Fruit fly (Drosophila melanogaster) whole organism, embryonic: ENCODE data around the gene CG32369.

Experiments used
- B-H1 ChIP-seq: fragments of 200-800 bp; sonication (Bioruptor generic); IDR thresholded peaks from 3 replicates; pipeline ENCODE4 v1.3.6; 2022; ENCODE audit warnings: missing biosample characterization, missing genetic modification characterization
- CG10462 ChIP-seq: fragments of 200-800 bp; sonication (Bioruptor generic); optimal IDR thresholded peaks from 2 replicates; lab custom pipeline; 2016; ENCODE audit warnings: missing biosample characterization, missing genetic modification characterization
- CG10543 ChIP-seq: fragments of 200-800 bp; sonication (Bioruptor generic); optimal IDR thresholded peaks from 3 replicates; lab custom pipeline; 2017; ENCODE audit warnings: missing biosample characterization, mild to moderate bottlenecking, missing genetic modification characterization, moderate library complexity
- CG10654 ChIP-seq: fragments of 200-800 bp; sonication (Bioruptor generic); optimal IDR thresholded peaks from 2 replicates; lab custom pipeline; 2016; ENCODE audit warnings: missing biosample characterization, missing genetic modification characterization
- CG11247 ChIP-seq: fragments of 200-800 bp; sonication (Bioruptor generic); IDR thresholded peaks from 2 replicates; pipeline ENCODE4 v1.3.6; 2022; ENCODE audit warnings: missing biosample characterization, missing genetic modification characterization
- CG12104 ChIP-seq: fragments of 200-800 bp; sonication (Bioruptor generic); optimal IDR thresholded peaks from 3 replicates; lab custom pipeline; 2016; ENCODE audit warnings: missing biosample characterization, missing genetic modification characterization
- CG12659 ChIP-seq: fragments of 200-800 bp; sonication (Bioruptor generic); optimal IDR thresholded peaks from 3 replicates; lab custom pipeline; 2017; ENCODE audit warnings: mild to moderate bottlenecking, missing biosample characterization, missing genetic modification reagents, missing genetic modification characterization
- CG13424 ChIP-seq: fragments of 200-800 bp; sonication (Bioruptor generic); optimal IDR thresholded peaks from 2 replicates; lab custom pipeline; 2019; ENCODE audit warnings: missing biosample characterization, mild to moderate bottlenecking, missing genetic modification characterization, moderate library complexity
- CG13624 ChIP-seq: fragments of 200-800 bp; sonication (Bioruptor generic); optimal IDR thresholded peaks from 2 replicates; lab custom pipeline; 2016; ENCODE audit warnings: missing biosample characterization, missing genetic modification characterization
- CG15696 ChIP-seq: fragments of 200-800 bp; sonication (Bioruptor generic); optimal IDR thresholded peaks from 2 replicates; lab custom pipeline; 2019; ENCODE audit warnings: missing biosample characterization, mild to moderate bottlenecking, missing genetic modification characterization, moderate library complexity
- CG17802 ChIP-seq: fragments of 200-800 bp; sonication (Bioruptor generic); optimal IDR thresholded peaks from 2 replicates; lab custom pipeline; 2018; ENCODE audit warnings: missing biosample characterization, mild to moderate bottlenecking, missing genetic modification characterization, moderate library complexity
- CG17912 ChIP-seq: fragments of 200-800 bp; sonication (Bioruptor generic); optimal IDR thresholded peaks from 2 replicates; lab custom pipeline; 2018; ENCODE audit warnings: missing biosample characterization, mild to moderate bottlenecking, missing genetic modification characterization
- CG18262 ChIP-seq: fragments of 200-800 bp; optimal IDR thresholded peaks from 3 replicates; lab custom pipeline; 2019; ENCODE audit warnings: missing biosample characterization, mild to moderate bottlenecking, missing genetic modification characterization, moderate library complexity
- CG2202 ChIP-seq: fragments of 200-800 bp; sonication (Bioruptor generic); optimal IDR thresholded peaks from 2 replicates; lab custom pipeline; 2018; ENCODE audit warnings: missing biosample characterization, mild to moderate bottlenecking, missing genetic modification characterization
- CG2712 ChIP-seq: fragments of 200-800 bp; optimal IDR thresholded peaks from 3 replicates; lab custom pipeline; 2019; ENCODE audit warnings: missing biosample characterization, mild to moderate bottlenecking, missing genetic modification characterization, moderate library complexity
- CG31224 ChIP-seq: fragments of 200-800 bp; sonication (Bioruptor generic); IDR thresholded peaks from 2 replicates; pipeline ENCODE4 v1.3.6; 2022; ENCODE audit warnings: missing biosample characterization, missing genetic modification characterization
- CG3163 ChIP-seq: fragments of 200-800 bp; sonication (Bioruptor generic); optimal IDR thresholded peaks from 3 replicates; lab custom pipeline; 2016; ENCODE audit warnings: missing biosample characterization, missing genetic modification characterization
- CG33213 ChIP-seq: fragments of 200-800 bp; sonication (Bioruptor generic); optimal IDR thresholded peaks from 3 replicates; lab custom pipeline; 2016; ENCODE audit warnings: missing biosample characterization, missing genetic modification characterization
- CG6272 ChIP-seq: fragments of 200-800 bp; sonication (Bioruptor generic); IDR thresholded peaks from 2 replicates; pipeline ENCODE4 v1.3.6; 2022; ENCODE audit warnings: missing biosample characterization, missing genetic modification characterization
- CG8944 ChIP-seq: fragments of 200-800 bp; sonication (Bioruptor generic); optimal IDR thresholded peaks from 3 replicates; lab custom pipeline; 2016; ENCODE audit warnings: missing biosample characterization, missing genetic modification characterization
- CTCF ChIP-seq: fragments of 200-800 bp; sonication (Bioruptor generic); optimal IDR thresholded peaks from 2 replicates; lab custom pipeline; 2017; ENCODE audit warnings: missing biosample characterization, mild to moderate bottlenecking, missing genetic modification characterization, moderate library complexity
- D19A ChIP-seq: fragments of 200-800 bp; optimal IDR thresholded peaks from 3 replicates; lab custom pipeline; 2019; ENCODE audit warnings: missing biosample characterization, mild to moderate bottlenecking, missing genetic modification characterization, moderate library complexity
- Fer2 ChIP-seq: fragments of 200-800 bp; sonication (Bioruptor generic); optimal IDR thresholded peaks from 2 replicates; lab custom pipeline; 2018; ENCODE audit warnings: missing biosample characterization, mild to moderate bottlenecking, missing genetic modification characterization, moderate library complexity
- Mrtf ChIP-seq: fragments of 200-800 bp; sonication (Bioruptor generic); IDR thresholded peaks from 3 replicates; pipeline ENCODE4 v1.3.6; 2022; ENCODE audit warnings: missing biosample characterization, missing genetic modification characterization
- Nf-YA ChIP-seq: fragments of 200-800 bp; sonication (Bioruptor generic); IDR thresholded peaks from 2 replicates; pipeline ENCODE4 v1.3.6; 2022; ENCODE audit warnings: missing biosample characterization, missing genetic modification characterization
- NfI ChIP-seq: fragments of 200-800 bp; sonication (Bioruptor generic); optimal IDR thresholded peaks from 3 replicates; lab custom pipeline; 2018; ENCODE audit warnings: missing biosample characterization, mild to moderate bottlenecking, missing genetic modification characterization, moderate library complexity
- Oli ChIP-seq: fragments of 200-800 bp; sonication (Bioruptor generic); optimal IDR thresholded peaks from 2 replicates; lab custom pipeline; 2018; ENCODE audit warnings: missing biosample characterization, mild to moderate bottlenecking, missing genetic modification characterization, moderate library complexity
- Sox102F ChIP-seq: fragments of 200-800 bp; sonication (Bioruptor generic); optimal IDR thresholded peaks from 2 replicates; lab custom pipeline; 2018; ENCODE audit warnings: missing biosample characterization, mild to moderate bottlenecking, missing genetic modification characterization, moderate library complexity
- az2 ChIP-seq: fragments of 200-800 bp; sonication (Bioruptor generic); optimal IDR thresholded peaks from 3 replicates; lab custom pipeline; 2016; ENCODE audit warnings: missing biosample characterization, missing genetic modification characterization
- cad ChIP-seq: fragments of >200 bp; optimal IDR thresholded peaks from 2 replicates; lab custom pipeline; 2017; ENCODE audit warnings: missing biosample characterization, missing genetic modification characterization
- cas ChIP-seq: fragments of 200-800 bp; sonication (Bioruptor generic); IDR thresholded peaks from 2 replicates; pipeline ENCODE4 v1.3.6; 2022; ENCODE audit warnings: missing biosample characterization, missing genetic modification characterization
- crc ChIP-seq: fragments of 200-800 bp; sonication (Bioruptor generic); optimal IDR thresholded peaks from 2 replicates; lab custom pipeline; 2016; ENCODE audit warnings: missing biosample characterization, missing genetic modification characterization
- crol ChIP-seq: fragments of 200-800 bp; sonication (Bioruptor generic); IDR thresholded peaks from 2 replicates; pipeline ENCODE4 v1.3.6; 2022; ENCODE audit warnings: missing biosample characterization, missing genetic modification characterization
- dan ChIP-seq: fragments of 200-800 bp; sonication (Bioruptor generic); IDR thresholded peaks from 2 replicates; pipeline ENCODE4 v1.3.6; 2022; ENCODE audit warnings: missing biosample characterization, missing genetic modification characterization
- danr ChIP-seq: fragments of 200-800 bp; sonication (Bioruptor generic); IDR thresholded peaks from 2 replicates; pipeline ENCODE4 v1.3.6; 2022; ENCODE audit warnings: missing biosample characterization, missing genetic modification characterization
- dmrt99B ChIP-seq: fragments of 200-800 bp; sonication (Bioruptor generic); optimal IDR thresholded peaks from 2 replicates; lab custom pipeline; 2018; ENCODE audit warnings: missing biosample characterization, mild to moderate bottlenecking, missing genetic modification characterization, moderate library complexity
- emc ChIP-seq: fragments of 200-800 bp; sonication (Bioruptor generic); optimal IDR thresholded peaks from 2 replicates; lab custom pipeline; 2016; ENCODE audit warnings: missing biosample characterization, missing genetic modification characterization
- exex ChIP-seq: fragments of 200-800 bp; sonication (Bioruptor generic); optimal IDR thresholded peaks from 4 replicates; lab custom pipeline; 2018; ENCODE audit warnings: missing biosample characterization, mild to moderate bottlenecking, missing genetic modification characterization, moderate library complexity
- fd64A ChIP-seq: fragments of 200-800 bp; sonication (Bioruptor generic); optimal IDR thresholded peaks from 3 replicates; lab custom pipeline; 2018; ENCODE audit warnings: missing biosample characterization, mild to moderate bottlenecking, missing genetic modification characterization
- ftz-f1 ChIP-seq: fragments of 200-800 bp; sonication (Bioruptor generic); optimal IDR thresholded peaks from 2 replicates; lab custom pipeline; 2016; ENCODE audit warnings: missing biosample characterization, missing genetic modification characterization
- gcm2 ChIP-seq: fragments of 200-800 bp; sonication (Bioruptor generic); optimal IDR thresholded peaks from 2 replicates; lab custom pipeline; 2016; ENCODE audit warnings: missing biosample characterization, missing genetic modification characterization
- gsb-n ChIP-seq: fragments of 200-800 bp; sonication (Bioruptor generic); optimal IDR thresholded peaks from 3 replicates; lab custom pipeline; 2018; ENCODE audit warnings: missing biosample characterization, mild to moderate bottlenecking, missing genetic modification characterization
- hb ChIP-seq: fragments of 200-800 bp; sonication (Bioruptor generic); IDR thresholded peaks from 3 replicates; pipeline ENCODE4 v1.3.6; 2022; ENCODE audit warnings: missing biosample characterization, missing genetic modification characterization; ENCODE audit not compliant: partially characterized antibody
- hbn ChIP-seq: fragments of 200-800 bp; sonication (Bioruptor generic); IDR thresholded peaks from 2 replicates; pipeline ENCODE4 v1.3.6; 2022; ENCODE audit warnings: missing biosample characterization, missing genetic modification characterization; ENCODE audit not compliant: partially characterized antibody
- hth ChIP-seq: fragments of >200 bp; optimal IDR thresholded peaks from 2 replicates; lab custom pipeline; 2017; ENCODE audit warnings: inconsistent platforms
- kni ChIP-seq: fragments of 200-800 bp; sonication (Bioruptor generic); optimal IDR thresholded peaks from 3 replicates; lab custom pipeline; 2017; ENCODE audit warnings: mild to moderate bottlenecking, missing biosample characterization, missing genetic modification reagents, missing genetic modification characterization
- pan ChIP-seq, 4 experiments: fragments of >200 bp in 3 of 4; fragments of 200-800 bp in 1 of 4; sonication (Bioruptor generic) in 1 of 4; optimal IDR thresholded peaks in 3 of 4; IDR thresholded peaks in 1 of 4; 2 replicates each; pipeline versions ENCODE4 v1.3.6 to Lab custom; 2017 to 2022; ENCODE audit warnings: missing biosample characterization in 2 of 4, missing genetic modification characterization in 2 of 4, mixed read lengths in 1 of 4
- pho ChIP-seq: fragments of 200-800 bp; sonication (Bioruptor generic); optimal IDR thresholded peaks from 2 replicates; lab custom pipeline; 2016; ENCODE audit warnings: missing biosample characterization, missing genetic modification characterization
- psq ChIP-seq: fragments of 200-800 bp; sonication (Bioruptor generic); optimal IDR thresholded peaks from 2 replicates; lab custom pipeline; 2017; ENCODE audit warnings: missing biosample characterization, missing genetic modification characterization
- row ChIP-seq: fragments of 200-800 bp; sonication (Bioruptor generic); IDR thresholded peaks from 3 replicates; pipeline ENCODE4 v1.3.6; 2022; ENCODE audit warnings: missing biosample characterization, missing genetic modification characterization
- sens-2 ChIP-seq: fragments of 200-800 bp; sonication (Bioruptor generic); IDR thresholded peaks from 2 replicates; pipeline ENCODE4 v1.3.6; 2022; ENCODE audit warnings: missing biosample characterization, missing genetic modification characterization
- wor ChIP-seq: fragments of 200-800 bp; sonication (Bioruptor generic); IDR thresholded peaks from 2 replicates; pipeline ENCODE4 v1.3.6; 2022; ENCODE audit warnings: missing biosample characterization, missing genetic modification characterization
- zen ChIP-seq: fragments of 200-800 bp; sonication (Bioruptor generic); optimal IDR thresholded peaks from 3 replicates; lab custom pipeline; 2018; ENCODE audit warnings: missing biosample characterization, mild to moderate bottlenecking, missing genetic modification characterization, moderate library complexity

CG32369 gene

DNA sequence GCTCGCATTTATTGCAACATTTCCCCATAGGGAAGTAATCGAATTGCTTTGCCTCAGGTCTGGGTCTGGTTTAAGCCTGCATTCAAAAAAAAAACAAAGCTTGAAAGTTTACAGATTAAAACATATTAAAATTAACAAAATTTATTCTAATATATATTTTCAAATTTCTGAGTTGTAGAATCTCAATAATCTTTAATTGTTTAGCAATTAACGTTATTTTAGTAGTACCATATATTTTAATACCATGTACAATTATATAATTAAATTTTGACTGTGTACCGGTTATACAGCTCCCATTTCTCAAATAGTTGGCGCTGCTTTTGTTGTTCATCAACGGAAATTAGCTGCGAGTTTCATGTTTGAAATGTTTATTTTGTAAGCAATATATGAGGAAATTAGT is 1.3 kb upstream of the CG32369 start (continued):
- TF ChIP-seq pho (GFP tag; lab: Kevin White, UChicago) (no peak), CG10654 (GFP tag; lab: Kevin White, UChicago) (no peak), CG10462 (GFP tag; lab: Kevin White, UChicago) (no peak), CG33213 (GFP tag; lab: Kevin White, UChicago) (no peak), CG12659 (GFP tag; lab: Kevin White, UChicago) (peak; percentile 19), Fer2 (tag; lab: Kevin White, UChicago) (no peak), CG11247 (GFP tag; lab: Robert Waterston, UW) (no peak), sens-2 (GFP tag; lab: Robert Waterston, UW) (no peak), kni (GFP tag; lab: Kevin White, UChicago) (no peak), psq (no peak), CG6272 (GFP tag; lab: Robert Waterston, UW) (no peak), CTCF (no peak), az2 (GFP tag; lab: Kevin White, UChicago) (peak; percentile 15), fd64A (GFP tag; lab: Kevin White, UChicago) (no peak), ftz-f1 (no peak), Mrtf (GFP tag; lab: Robert Waterston, UW) (no peak), CG17912 (GFP tag; lab: Kevin White, UChicago) (no peak), emc (GFP tag; lab: Kevin White, UChicago) (no peak), wor (no peak), zen (no peak), CG3163 (no peak), row (GFP tag; lab: Robert Waterston, UW) (no peak; the same call in 2 of the 3 replicates), crol (GFP tag; lab: Robert Waterston, UW) (no peak), hb (GFP tag; lab: Robert Waterston, UW) (no peak), gsb-n (tag; lab: Kevin White, UChicago) (no peak), B-H1 (GFP tag; lab: Robert Waterston, UW) (no peak), CG15696 (tag; lab: Kevin White, UChicago) (no peak), pan (optimal IDR thresholded peaks at IDR 0.05; lab: Kevin White, UChicago) (no peak), pan (GFP tag; optimal IDR thresholded peaks at IDR 0.05 in 1 of 2, IDR thresholded peaks at IDR 0.05 in 1 of 2) (peak in 1 of 2 experiments; percentile 40), Oli (tag; lab: Kevin White, UChicago) (peak; percentile 50), danr (GFP tag; lab: Robert Waterston, UW) (no peak), CG12104 (GFP tag; lab: Kevin White, UChicago) (no peak), D19A (tag; lab: Kevin White, UChicago) (peak; percentile 1), CG8944 (GFP tag; lab: Kevin White, UChicago) (no peak), dan (GFP tag; lab: Robert Waterston, UW) (no peak), exex (tag; lab: Kevin White, UChicago) (no peak), Sox102F (peak; percentile 78), gcm2 (GFP tag; lab: Kevin White, UChicago) (no peak), cas (GFP tag; lab: Robert Waterston, UW) (no peak), CG13424 (peak; percentile 73), dmrt99B (tag; lab: Kevin White, UChicago) (peak; percentile 83), NfI (GFP tag; lab: Kevin White, UChicago) (no peak), Nf-YA (GFP tag; lab: Robert Waterston, UW) (no peak), CG2712 (peak; percentile 50), CG10543 (GFP tag; lab: Kevin White, UChicago) (no peak), hbn (no peak), cad (GFP tag; lab: Kevin White, UChicago) (no peak), CG2202 (tag; lab: Kevin White, UChicago) (no peak), hth (lab: Kevin White, UChicago) (no peak), CG17802 (tag; lab: Kevin White, UChicago) (no peak), CG18262 (tag; lab: Kevin White, UChicago) (peak; percentile 43), CG31224 (GFP tag; lab: Robert Waterston, UW) (no peak), crc (GFP tag; lab: Kevin White, UChicago) (no peak), CG13624 (no peak)
